Worm (Caenorhabditis elegans): Measurements from ENCODE around the gene egl-46.

egl-46 gene

DNA sequence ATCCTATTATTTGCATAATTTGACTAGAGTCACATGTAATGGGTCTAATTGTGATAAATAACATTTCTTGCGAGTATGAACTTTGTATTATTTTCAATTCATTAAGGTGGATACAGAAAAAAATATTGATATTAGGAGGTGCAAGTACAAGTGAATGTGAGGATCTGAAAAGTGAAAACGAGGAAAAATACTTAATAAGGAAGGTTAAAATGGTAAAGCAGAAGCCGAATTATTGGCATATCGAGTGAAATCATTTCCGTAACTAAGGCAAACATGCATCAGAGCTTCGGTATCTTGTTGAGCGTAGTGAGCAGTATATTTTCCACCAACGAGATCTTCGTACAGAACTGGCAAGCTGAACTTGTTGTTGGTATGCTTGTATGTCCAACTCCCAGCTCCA, 23.1 kb upstream of the egl-46 start:
- TF ChIP-seq unc-120 (tag; optimal IDR thresholded peaks at IDR 0.05; ENCODE audit: poor library complexity, severe bottlenecking) (no peak), lin-13 (tag; optimal IDR thresholded peaks at IDR 0.05) (no peak), sem-2 (GFP tag; optimal IDR thresholded peaks at IDR 0.05) (no peak), unc-62 (GFP tag; optimal IDR thresholded peaks at IDR 0.05) (no peak), flh-1 (GFP tag; optimal IDR thresholded peaks at IDR 0.05) (no peak), nhr-28 (tag; optimal IDR thresholded peaks at IDR 0.05) (no peak), pha-4 (tag; optimal IDR thresholded peaks at IDR 0.05) (no peak), elt-1 (tag; optimal IDR thresholded peaks at IDR 0.05; ENCODE audit: borderline replicate concordance, insufficient read depth) (no peak), elt-3 (tag; optimal IDR thresholded peaks at IDR 0.05) (no peak), mab-5 (tag; optimal IDR thresholded peaks at IDR 0.05) (no peak), ztf-11 (tag; optimal IDR thresholded peaks at IDR 0.05) (no peak), lsy-2 (tag; optimal IDR thresholded peaks at IDR 0.05) (no peak), nhr-12 (tag; optimal IDR thresholded peaks at IDR 0.05) (no peak), mls-2 (tag; optimal IDR thresholded peaks at IDR 0.05) (no peak), sptf-1 (tag; optimal IDR thresholded peaks at IDR 0.05) (no peak)

DNA sequence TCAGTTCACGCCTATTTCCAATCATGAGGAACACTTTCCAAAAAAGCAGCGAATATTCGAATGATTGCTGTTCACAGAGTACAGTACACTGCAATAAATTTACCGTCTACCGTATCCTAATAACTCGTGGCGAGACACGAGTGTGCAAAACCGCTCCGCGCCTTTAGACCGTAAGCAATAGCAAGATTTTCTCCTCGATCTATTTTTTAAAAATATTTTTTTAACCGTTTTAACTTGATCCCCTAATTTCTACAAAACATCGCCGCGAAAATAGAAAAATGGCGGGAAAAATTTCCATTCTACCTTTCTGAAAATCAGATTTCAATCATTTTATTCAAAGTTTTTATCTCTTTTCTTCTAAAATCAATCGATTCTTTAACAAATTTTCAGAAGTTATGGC, 21.3 kb upstream of the egl-46 start, which contains the start of gene era-1:
Gene era-1 (plus strand): TSS at position 366 of the 400 bp plus-strand sequence.
- TF ChIP-seq blmp-1 (tag; optimal IDR thresholded peaks at IDR 0.05) = no peak
- TF ChIP-seq unc-120 (tag; optimal IDR thresholded peaks at IDR 0.05; ENCODE audit: poor library complexity, severe bottlenecking) = no peak
- no peak for TF ChIP-seq M03D4.4 (tag; optimal IDR thresholded peaks at IDR 0.05)
- TF ChIP-seq ceh-83 (GFP tag; optimal IDR thresholded peaks at IDR 0.05) = no peak
- TF ChIP-seq bed-3 (GFP tag; optimal IDR thresholded peaks at IDR 0.05) = no peak
- no peak for TF ChIP-seq ces-1 (GFP tag; optimal IDR thresholded peaks at IDR 0.05)
- no peak for TF ChIP-seq elt-1 (tag; optimal IDR thresholded peaks at IDR 0.05; ENCODE audit: borderline replicate concordance, insufficient read depth)
- no peak for TF ChIP-seq lsy-2 (tag; optimal IDR thresholded peaks at IDR 0.05)
- no peak for TF ChIP-seq nhr-28 (tag; optimal IDR thresholded peaks at IDR 0.05)
- TF ChIP-seq ceh-39 (tag; optimal IDR thresholded peaks at IDR 0.05) = no peak
- no peak for TF ChIP-seq nhr-2 (tag; optimal IDR thresholded peaks at IDR 0.05)
- TF ChIP-seq mls-2 (tag; optimal IDR thresholded peaks at IDR 0.05) = no peak
- TF ChIP-seq zip-8 (tag; optimal IDR thresholded peaks at IDR 0.05) = no peak
- TF ChIP-seq nhr-12 (tag; optimal IDR thresholded peaks at IDR 0.05) = no peak
- TF ChIP-seq nhr-237 (tag; optimal IDR thresholded peaks at IDR 0.05) = no peak
- TF ChIP-seq sptf-1 (tag; optimal IDR thresholded peaks at IDR 0.05) = no peak
- TF ChIP-seq cnd-1 (tag; optimal IDR thresholded peaks at IDR 0.05) = no peak
- no peak for TF ChIP-seq lin-13 (tag; optimal IDR thresholded peaks at IDR 0.05)
- TF ChIP-seq drap-1 (GFP tag; optimal IDR thresholded peaks at IDR 0.05) = no peak
- no peak for TF ChIP-seq snpc-4 (tag; optimal IDR thresholded peaks at IDR 0.05)

ce11 chrV:6699833-6700232, 18.5 kb upstream of the egl-46 start:
- TF ChIP-seq nhr-28 (tag; optimal IDR thresholded peaks at IDR 0.05) = no peak
- peak; percentile 82 for TF ChIP-seq blmp-1 (tag; optimal IDR thresholded peaks at IDR 0.05)
- no peak for TF ChIP-seq flh-1 (GFP tag; optimal IDR thresholded peaks at IDR 0.05)

DNA sequence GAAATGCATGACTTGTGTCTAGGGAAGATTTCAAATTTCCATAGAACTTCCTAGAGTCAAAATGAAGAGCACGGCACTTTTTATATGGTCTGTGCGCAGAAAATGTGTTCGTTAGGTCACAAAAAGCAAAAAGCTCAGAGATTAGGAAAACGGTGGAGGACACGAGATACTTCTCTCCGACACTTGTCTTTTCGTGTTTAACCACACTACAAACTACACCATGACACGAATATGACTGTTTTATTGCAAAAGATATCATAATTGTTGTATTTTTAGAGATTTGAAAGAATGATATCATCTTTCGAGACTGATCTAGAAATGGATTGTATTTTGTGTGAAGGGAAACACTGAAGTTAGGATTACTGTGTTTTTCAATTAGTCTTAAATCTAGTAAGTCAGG, 17.6 kb upstream of the egl-46 start:
- TF ChIP-seq tbx-8 (GFP tag; optimal IDR thresholded peaks at IDR 0.05) (no peak), drap-1 (GFP tag; optimal IDR thresholded peaks at IDR 0.05) (no peak), sem-2 (GFP tag; optimal IDR thresholded peaks at IDR 0.05) (no peak), flh-1 (GFP tag; optimal IDR thresholded peaks at IDR 0.05) (no peak), ztf-11 (tag; optimal IDR thresholded peaks at IDR 0.05) (no peak), mls-2 (tag; optimal IDR thresholded peaks at IDR 0.05) (no peak), nhr-2 (tag; optimal IDR thresholded peaks at IDR 0.05) (no peak), ces-1 (GFP tag; optimal IDR thresholded peaks at IDR 0.05) (no peak), ceh-39 (tag; optimal IDR thresholded peaks at IDR 0.05) (no peak), sptf-1 (tag; optimal IDR thresholded peaks at IDR 0.05) (no peak), unc-62 (GFP tag; optimal IDR thresholded peaks at IDR 0.05) (no peak), ceh-43 (GFP tag; optimal IDR thresholded peaks at IDR 0.05) (no peak), nhr-28 (tag; optimal IDR thresholded peaks at IDR 0.05) (no peak)

DNA sequence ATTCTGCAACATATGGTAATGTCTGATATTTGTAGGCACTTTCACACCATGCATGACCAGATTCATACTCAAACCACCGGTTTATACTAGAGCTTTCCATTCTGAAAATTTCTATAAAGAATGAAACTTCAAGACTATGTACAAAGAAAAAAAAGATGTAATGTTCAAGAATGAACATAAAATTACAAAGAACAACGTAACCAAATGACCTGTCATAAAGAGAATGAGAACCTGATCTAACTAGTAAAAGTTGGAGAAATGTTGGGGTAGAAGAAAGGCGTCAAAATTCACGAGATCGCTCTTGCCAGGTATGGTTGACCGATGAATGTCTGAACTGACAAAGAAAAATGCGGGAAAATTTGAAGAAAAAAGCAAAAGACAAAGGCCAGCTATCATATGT, 16.2 kb upstream of the egl-46 start, which contains the start of gene W02F12.2:
Gene W02F12.2 (minus strand): TSS at position 101 of the 400 bp plus-strand sequence.
- TF ChIP-seq unc-39 (tag; optimal IDR thresholded peaks at IDR 0.05) = no peak
- TF ChIP-seq nhr-237 (tag; optimal IDR thresholded peaks at IDR 0.05) = no peak
- TF ChIP-seq flh-1 (GFP tag; optimal IDR thresholded peaks at IDR 0.05) = no peak
- TF ChIP-seq blmp-1 (tag; optimal IDR thresholded peaks at IDR 0.05) = no peak
- TF ChIP-seq lin-32 (GFP tag; optimal IDR thresholded peaks at IDR 0.05) = no peak
- TF ChIP-seq bed-3 (GFP tag; optimal IDR thresholded peaks at IDR 0.05) = no peak
- TF ChIP-seq ceh-43 (GFP tag; optimal IDR thresholded peaks at IDR 0.05) = no peak
- no peak for TF ChIP-seq zip-8 (tag; optimal IDR thresholded peaks at IDR 0.05)
- TF ChIP-seq nhr-28 (tag; optimal IDR thresholded peaks at IDR 0.05) = no peak
- TF ChIP-seq pha-4 (tag; optimal IDR thresholded peaks at IDR 0.05) = no peak
- TF ChIP-seq mep-1 (tag; optimal IDR thresholded peaks at IDR 0.05) = no peak

Data from whole organism, mixed stage, embryonic.